Fruit fly (Drosophila melanogaster): ENCODE measurements around the gene CG12020.

Gene CG12020

dm6 chr3L:1774713-1775648 is 22.1 kb upstream of the CG12020 start, which contains the start of the genes CG13933 and PolD2:
TSS of gene CG13933 (minus strand) at chr3L:1775147.
TSS of gene PolD2 (plus strand) at chr3L:1775633.
- TF ChIP-seq tai (GFP tag; optimal IDR thresholded peaks at IDR 0.05): no peak
- TF ChIP-seq psq (GFP tag; optimal IDR thresholded peaks at IDR 0.05): peak; percentile 97
- TF ChIP-seq OdsH (GFP tag; optimal IDR thresholded peaks at IDR 0.05): peak; percentile 98
- TF ChIP-seq GATAd (GFP tag; optimal IDR thresholded peaks at IDR 0.05): peak; percentile 87
- TF ChIP-seq HLH106 (tag; optimal IDR thresholded peaks at IDR 0.05): peak; percentile 96
- peak; percentile 68 for TF ChIP-seq Mio (GFP tag; optimal IDR thresholded peaks at IDR 0.05)
- TF ChIP-seq sage (GFP tag; optimal IDR thresholded peaks at IDR 0.05): no peak
- peak; percentile 99 for TF ChIP-seq Sp1 (GFP tag; optimal IDR thresholded peaks at IDR 0.05)
- peak; percentile 99 for TF ChIP-seq rgr (GFP tag; optimal IDR thresholded peaks at IDR 0.05)
- no peak for TF ChIP-seq Myc (optimal IDR thresholded peaks at IDR 0.05)
- TF ChIP-seq woc (GFP tag; optimal IDR thresholded peaks at IDR 0.05): no peak
- peak; percentile 93 for TF ChIP-seq ey (GFP tag; optimal IDR thresholded peaks at IDR 0.05)
- TF ChIP-seq Hr78 (GFP tag; optimal IDR thresholded peaks at IDR 0.05): no peak
- TF ChIP-seq usp (GFP tag; optimal IDR thresholded peaks at IDR 0.05): no peak
- TF ChIP-seq dsf (GFP tag; optimal IDR thresholded peaks at IDR 0.05; ENCODE audit: borderline replicate concordance): no peak
- peak; percentile 89 for TF ChIP-seq sv (GFP tag; optimal IDR thresholded peaks at IDR 0.05)
- no peak for TF ChIP-seq Vsx2 (GFP tag; optimal IDR thresholded peaks at IDR 0.05; ENCODE audit: partially characterized antibody)
- peak; percentile 46 for TF ChIP-seq Hr83 (GFP tag; optimal IDR thresholded peaks at IDR 0.05; ENCODE audit: poor library complexity, severe bottlenecking)
- TF ChIP-seq dl (GFP tag; optimal IDR thresholded peaks at IDR 0.05; ENCODE audit: insufficient read depth in 1 of 2, partially characterized antibody in 2 of 2): no peak
- no peak for TF ChIP-seq Dif (GFP tag; optimal IDR thresholded peaks at IDR 0.05; ENCODE audit: partially characterized antibody)
- no peak for TF ChIP-seq brk (GFP tag; optimal IDR thresholded peaks at IDR 0.05)
- TF ChIP-seq pan (optimal IDR thresholded peaks at IDR 0.05): no peak
- peak; percentile 69 for TF ChIP-seq Rel (GFP tag; optimal IDR thresholded peaks at IDR 0.05)
- TF ChIP-seq Rel (tag; optimal IDR thresholded peaks at IDR 0.05): peak; percentile 69
- no peak for TF ChIP-seq Abd-B (GFP tag; optimal IDR thresholded peaks at IDR 0.05)
- peak; percentile 84 for TF ChIP-seq dmrt93B (GFP tag; optimal IDR thresholded peaks at IDR 0.05)
- TF ChIP-seq lola (GFP tag; optimal IDR thresholded peaks at IDR 0.05): no peak
- no peak for TF ChIP-seq CG32264 (GFP tag; optimal IDR thresholded peaks at IDR 0.05)
- TF ChIP-seq h (GFP tag; optimal IDR thresholded peaks at IDR 0.05): peak; percentile 97
- TF ChIP-seq foxo (GFP tag; optimal IDR thresholded peaks at IDR 0.05): peak in 1 of 2 experiments; percentile 98
- no peak for TF ChIP-seq CrebA (GFP tag; optimal IDR thresholded peaks at IDR 0.05; ENCODE audit: borderline replicate concordance)
- no peak for TF ChIP-seq Jra (GFP tag; optimal IDR thresholded peaks at IDR 0.05)
- no peak for TF ChIP-seq jim (GFP tag; optimal IDR thresholded peaks at IDR 0.05)
- no peak for TF ChIP-seq CG9705 (GFP tag; optimal IDR thresholded peaks at IDR 0.05)
- peak; percentile 91 for TF ChIP-seq fru (GFP tag; optimal IDR thresholded peaks at IDR 0.05)

dm6 chr3L:1777249-1777648 is 19.9 kb upstream of the CG12020 start, which contains the start of the genes CG2021 and mRpL46:
TSS of gene CG2021 (minus strand) at chr3L:1777411.
TSS of gene mRpL46 (plus strand) at chr3L:1777439.
- TF ChIP-seq Hr83 (GFP tag; optimal IDR thresholded peaks at IDR 0.05; ENCODE audit: poor library complexity, severe bottlenecking): no peak
- no peak for TF ChIP-seq dmrt93B (GFP tag; optimal IDR thresholded peaks at IDR 0.05)
- TF ChIP-seq pan (optimal IDR thresholded peaks at IDR 0.05): no peak
- TF ChIP-seq Jra (GFP tag; optimal IDR thresholded peaks at IDR 0.05): no peak

- no peak for TF ChIP-seq Dfd (GFP tag; optimal IDR thresholded peaks at IDR 0.05)
- no peak for TF ChIP-seq CG32264 (GFP tag; optimal IDR thresholded peaks at IDR 0.05)
- TF ChIP-seq Rel (GFP tag; optimal IDR thresholded peaks at IDR 0.05): no peak
- TF ChIP-seq Rel (tag; optimal IDR thresholded peaks at IDR 0.05): peak; percentile 91
These were observed 13.0 kb upstream of the CG12020 start for dm6 chr3L:1784092-1784491.

Measured in whole organism, wandering third instar larva.